Worm (Caenorhabditis elegans): ENCODE results near the gene mca-3.

Gene mca-3

ce11 chrIV:3127994-3128393, 5.0 kb downstream of the mca-3 start:
- TF ChIP-seq blmp-1 (tag; optimal IDR thresholded peaks at IDR 0.05) (no peak), unc-62 (GFP tag; optimal IDR thresholded peaks at IDR 0.05) (no peak), mab-5 (tag; optimal IDR thresholded peaks at IDR 0.05) (no peak), ces-1 (GFP tag; optimal IDR thresholded peaks at IDR 0.05) (peak; percentile 72), ztf-11 (tag; optimal IDR thresholded peaks at IDR 0.05) (no peak), M03D4.4 (tag; optimal IDR thresholded peaks at IDR 0.05) (no peak)

ce11 chrIV:3121060-3121459, 11.9 kb downstream of the mca-3 start:
- TF ChIP-seq mab-5 (tag; optimal IDR thresholded peaks at IDR 0.05): no peak
- no peak for TF ChIP-seq elt-1 (tag; optimal IDR thresholded peaks at IDR 0.05; ENCODE audit: borderline replicate concordance, insufficient read depth)
- no peak for TF ChIP-seq drap-1 (GFP tag; optimal IDR thresholded peaks at IDR 0.05)
- no peak for TF ChIP-seq lin-13 (tag; optimal IDR thresholded peaks at IDR 0.05)
- no peak for TF ChIP-seq sptf-1 (tag; optimal IDR thresholded peaks at IDR 0.05)
- no peak for TF ChIP-seq mep-1 (tag; optimal IDR thresholded peaks at IDR 0.05)
- TF ChIP-seq unc-62 (GFP tag; optimal IDR thresholded peaks at IDR 0.05): no peak
- TF ChIP-seq cnd-1 (tag; optimal IDR thresholded peaks at IDR 0.05): no peak
- TF ChIP-seq nhr-76 (tag; optimal IDR thresholded peaks at IDR 0.05): no peak
- TF ChIP-seq zip-8 (tag; optimal IDR thresholded peaks at IDR 0.05): no peak

ce11 chrIV:3101208-3101607, 31.7 kb downstream of the mca-3 start:
- TF ChIP-seq nhr-28 (tag; optimal IDR thresholded peaks at IDR 0.05) (no peak), mep-1 (tag; optimal IDR thresholded peaks at IDR 0.05) (no peak), cnd-1 (tag; optimal IDR thresholded peaks at IDR 0.05) (no peak), drap-1 (GFP tag; optimal IDR thresholded peaks at IDR 0.05) (no peak), lin-32 (GFP tag; optimal IDR thresholded peaks at IDR 0.05) (no peak), nhr-237 (tag; optimal IDR thresholded peaks at IDR 0.05) (no peak), ces-1 (GFP tag; optimal IDR thresholded peaks at IDR 0.05) (peak; percentile 38), tbx-8 (GFP tag; optimal IDR thresholded peaks at IDR 0.05) (no peak), hlh-1 (tag; optimal IDR thresholded peaks at IDR 0.05) (peak; percentile 8), blmp-1 (tag; optimal IDR thresholded peaks at IDR 0.05) (no peak), zip-8 (tag; optimal IDR thresholded peaks at IDR 0.05) (no peak), flh-1 (GFP tag; optimal IDR thresholded peaks at IDR 0.05) (no peak), nhr-2 (tag; optimal IDR thresholded peaks at IDR 0.05) (no peak), unc-62 (GFP tag; optimal IDR thresholded peaks at IDR 0.05) (peak; percentile 97), unc-39 (tag; optimal IDR thresholded peaks at IDR 0.05) (no peak), mls-2 (tag; optimal IDR thresholded peaks at IDR 0.05) (no peak), elt-3 (tag; optimal IDR thresholded peaks at IDR 0.05) (no peak), snpc-4 (tag; optimal IDR thresholded peaks at IDR 0.05) (no peak), bed-3 (GFP tag; optimal IDR thresholded peaks at IDR 0.05) (no peak), lsy-2 (tag; optimal IDR thresholded peaks at IDR 0.05) (no peak), ceh-43 (GFP tag; optimal IDR thresholded peaks at IDR 0.05) (no peak), elt-1 (tag; optimal IDR thresholded peaks at IDR 0.05; ENCODE audit: borderline replicate concordance, insufficient read depth) (no peak), ceh-83 (GFP tag; optimal IDR thresholded peaks at IDR 0.05) (no peak), unc-120 (tag; optimal IDR thresholded peaks at IDR 0.05; ENCODE audit: poor library complexity, severe bottlenecking) (peak; percentile 32), ham-2 (GFP tag; optimal IDR thresholded peaks at IDR 0.05) (no peak), mab-5 (tag; optimal IDR thresholded peaks at IDR 0.05) (peak; percentile 72)

- no peak for TF ChIP-seq lin-32 (GFP tag; optimal IDR thresholded peaks at IDR 0.05)
- no peak for TF ChIP-seq nhr-2 (tag; optimal IDR thresholded peaks at IDR 0.05)
- no peak for TF ChIP-seq mep-1 (tag; optimal IDR thresholded peaks at IDR 0.05)
- peak; percentile 88 for TF ChIP-seq elt-1 (tag; optimal IDR thresholded peaks at IDR 0.05; ENCODE audit: borderline replicate concordance, insufficient read depth)
These were observed 35.9 kb downstream of the mca-3 start for ce11 chrIV:3097019-3097418.

- no peak for TF ChIP-seq zip-8 (tag; optimal IDR thresholded peaks at IDR 0.05)
- peak; percentile 85 for TF ChIP-seq ces-1 (GFP tag; optimal IDR thresholded peaks at IDR 0.05)
- TF ChIP-seq ceh-39 (tag; optimal IDR thresholded peaks at IDR 0.05): no peak
These were observed 36.9 kb downstream of the mca-3 start for ce11 chrIV:3095995-3096544.
